Worm (Caenorhabditis elegans) whole organism, L2 larva: ENCODE data around the gene hsp-1.

Source experiments
- C34F6.9 ChIP-seq: fragments of 150-350 bp; optimal IDR thresholded peaks from 2 replicates; lab custom pipeline; 2014; ENCODE audit warnings: missing biosample characterization, missing genetic modification characterization
- mdl-1 ChIP-seq, 2 experiments: fragments of 150-350 bp in 1 of 2; sonication (generic microtip) in 1 of 2; optimal IDR thresholded peaks; 2 replicates each; lab custom pipeline; 2017; ENCODE audit warnings: missing biosample characterization in 2 of 2, missing genetic modification characterization in 2 of 2
- zag-1 ChIP-seq: fragments of 150-350 bp; optimal IDR thresholded peaks from 2 replicates; lab custom pipeline; 2014; ENCODE audit warnings: missing biosample characterization, missing genetic modification characterization

hsp-1 gene

DNA sequence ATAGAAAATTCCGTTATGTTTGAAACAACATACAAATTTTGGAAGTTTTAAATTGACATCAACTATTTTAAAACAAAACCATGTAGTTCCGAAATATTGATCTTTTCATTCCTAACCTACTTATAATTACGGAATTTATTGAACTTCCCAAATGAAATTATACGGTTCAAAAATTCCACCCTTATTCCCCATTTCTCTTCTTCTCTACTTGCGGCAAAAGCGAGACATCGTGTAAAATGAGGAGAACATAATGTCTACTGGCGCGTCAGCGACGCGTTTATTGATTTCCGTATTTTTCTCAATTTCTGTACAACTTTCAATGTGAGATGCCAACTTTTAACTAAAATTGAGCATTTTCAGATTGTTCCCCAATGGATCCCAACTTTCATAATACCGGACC lies 50.1 kb downstream of the hsp-1 start, which contains the start of gene ceh-88:
Gene ceh-88, plus strand, starts transcription at position 355 of the 400 bp plus-strand sequence.
- TF ChIP-seq zag-1 (no peak), C34F6.9 (tag; lab: Kevin White, UChicago) (peak; percentile 37), mdl-1 (tag; optimal IDR thresholded peaks at IDR 0.05; lab: Kevin White, UChicago) (no peak)
